Worm (Caenorhabditis elegans) whole organism, L1 larva: ENCODE data around the gene tat-3.

Experiments used
- C16A3.4 ChIP-seq: fragments of 150-350 bp; optimal IDR thresholded peaks from 2 replicates; lab custom pipeline; 2014; ENCODE audit warnings: missing biosample characterization, missing genetic modification characterization
- F16B12.6 ChIP-seq: fragments of 150-350 bp; optimal IDR thresholded peaks from 2 replicates; lab custom pipeline; 2014; ENCODE audit warnings: missing biosample characterization, missing genetic modification characterization
- alr-1 ChIP-seq: fragments of 200-800 bp; sonication (Bioruptor generic); optimal IDR thresholded peaks from 2 replicates; lab custom pipeline; 2018; ENCODE audit warnings: borderline replicate concordance, mild to moderate bottlenecking, missing genetic modification characterization, missing compliant biosample characterization
- ama-1 ChIP-seq: fragments of 150-350 bp; optimal IDR thresholded peaks from 2 replicates; lab custom pipeline; 2014
- blmp-1 ChIP-seq: fragments of 150-350 bp; optimal IDR thresholded peaks from 2 replicates; lab custom pipeline; 2014; ENCODE audit warnings: missing biosample characterization, missing genetic modification characterization
- ceh-8 ChIP-seq: fragments of 200-800 bp; sonication (Bioruptor generic); optimal IDR thresholded peaks from 2 replicates; lab custom pipeline; 2018; ENCODE audit warnings: mild to moderate bottlenecking, missing genetic modification characterization, moderate library complexity, missing compliant biosample characterization
- ceh-88 ChIP-seq: fragments of 200-800 bp; sonication (Bioruptor generic); IDR thresholded peaks from 2 replicates; pipeline ENCODE4 v1.3.6; 2022; ENCODE audit warnings: missing genetic modification characterization, missing compliant biosample characterization
- ceh-90 ChIP-seq: sonication (generic microtip); optimal IDR thresholded peaks from 2 replicates; lab custom pipeline; 2016; ENCODE audit warnings: missing genetic modification characterization, missing compliant biosample characterization
- ces-1 ChIP-seq: fragments of 150-350 bp; optimal IDR thresholded peaks from 2 replicates; lab custom pipeline; 2014; ENCODE audit warnings: missing biosample characterization, missing genetic modification reagents, missing genetic modification characterization
- dpl-1 ChIP-seq, 3 experiments: fragments of 150-350 bp in 2 of 3; sonication (generic microtip) in 1 of 3; optimal IDR thresholded peaks; 2 replicates each; lab custom pipeline; 2014 to 2017; ENCODE audit warnings: missing biosample characterization in 3 of 3, missing genetic modification characterization in 3 of 3, missing genetic modification reagents in 3 of 3
- efl-1 ChIP-seq, 4 experiments: fragments of 150-350 bp; optimal IDR thresholded peaks in 3 of 4; peaks in 1 of 4; 1 replicate in 1 of 4; 2 replicates in 3 of 4; lab custom pipeline; 2014; ENCODE audit warnings: missing biosample characterization in 2 of 4, missing genetic modification characterization in 2 of 4, missing genetic modification reagents in 2 of 4
- efl-3 ChIP-seq: fragments of 200-800 bp; sonication (Bioruptor generic); optimal IDR thresholded peaks from 2 replicates; lab custom pipeline; 2018; ENCODE audit warnings: mild to moderate bottlenecking, missing genetic modification characterization, missing compliant biosample characterization
- egl-13 ChIP-seq: sonication (generic microtip); optimal IDR thresholded peaks from 2 replicates; lab custom pipeline; 2016; ENCODE audit warnings: missing genotype, missing genetic modification reagents, missing genetic modification characterization, missing compliant biosample characterization
- elt-2 ChIP-seq: sonication (generic microtip); optimal IDR thresholded peaks from 2 replicates; lab custom pipeline; 2016; ENCODE audit warnings: missing genetic modification characterization, mild to moderate bottlenecking, inconsistent platforms, missing compliant biosample characterization, missing genetic modification reagents
- elt-3 ChIP-seq, 6 experiments: fragments of 150-350 bp in 1 of 6; sonication (generic microtip); optimal IDR thresholded peaks; 2 replicates each; lab custom pipeline; 2017 to 2018; ENCODE audit warnings: missing biosample characterization in 6 of 6, missing genetic modification characterization in 6 of 6, inconsistent platforms in 1 of 6
- ets-5 ChIP-seq: fragments of 200-800 bp; sonication (Bioruptor generic); IDR thresholded peaks from 2 replicates; pipeline ENCODE4 v1.3.6; 2022; ENCODE audit warnings: missing genetic modification characterization, missing compliant biosample characterization
- fkh-4 ChIP-seq: sonication (generic microtip); optimal IDR thresholded peaks from 2 replicates; lab custom pipeline; 2016; ENCODE audit warnings: missing compliant biosample characterization, missing genetic modification characterization, borderline replicate concordance
- fkh-8 ChIP-seq: sonication (generic microtip); optimal IDR thresholded peaks from 2 replicates; lab custom pipeline; 2016; ENCODE audit warnings: mild to moderate bottlenecking, missing genetic modification characterization, missing compliant biosample characterization
- grh-1 ChIP-seq: fragments of 200-800 bp; sonication (Bioruptor generic); IDR thresholded peaks from 2 replicates; pipeline ENCODE4 v1.3.6; 2022; ENCODE audit warnings: missing genetic modification reagents, missing genetic modification characterization, missing compliant biosample characterization
- hlh-4 ChIP-seq: sonication (generic microtip); optimal IDR thresholded peaks from 2 replicates; lab custom pipeline; 2016; ENCODE audit warnings: mild to moderate bottlenecking, missing genetic modification characterization, missing compliant biosample characterization
- hpl-2 ChIP-seq: fragments of 150-350 bp; optimal IDR thresholded peaks from 2 replicates; lab custom pipeline; 2014; ENCODE audit warnings: missing biosample characterization, missing genetic modification reagents, missing genetic modification characterization
- jun-1 ChIP-seq: fragments of 150-350 bp; optimal IDR thresholded peaks from 2 replicates; lab custom pipeline; 2014; ENCODE audit warnings: missing biosample characterization, missing genetic modification reagents, missing genetic modification characterization
- lin-14 ChIP-seq: fragments of 200-800 bp; sonication (Bioruptor generic); optimal IDR thresholded peaks from 2 replicates; lab custom pipeline; 2018; ENCODE audit warnings: mild to moderate bottlenecking, missing genetic modification characterization, moderate library complexity, missing compliant biosample characterization
- lin-15B ChIP-seq: fragments of 150-350 bp; sonication (generic microtip); optimal IDR thresholded peaks from 3 replicates; lab custom pipeline; 2014; ENCODE audit warnings: missing biosample characterization, missing genetic modification characterization
- lin-35 ChIP-seq, 2 experiments: fragments of 150-350 bp; optimal IDR thresholded peaks; 2 replicates each; lab custom pipeline; 2014; ENCODE audit warnings: missing biosample characterization in 2 of 2, missing genetic modification characterization in 2 of 2, missing genetic modification reagents in 2 of 2
- lin-39 ChIP-seq: fragments of 150-350 bp; optimal IDR thresholded peaks from 2 replicates; lab custom pipeline; 2014; ENCODE audit warnings: missing biosample characterization, missing genetic modification reagents, missing genetic modification characterization
- lsy-2 ChIP-seq, 2 experiments: fragments of 150-350 bp; optimal IDR thresholded peaks; 2 replicates each; lab custom pipeline; 2014; ENCODE audit warnings: missing biosample characterization in 2 of 2, missing genetic modification characterization in 2 of 2
- mab-9 ChIP-seq: fragments of 200-800 bp; sonication (Bioruptor generic); IDR thresholded peaks from 2 replicates; pipeline ENCODE4 v1.3.6; 2022; ENCODE audit warnings: missing genetic modification reagents, missing genetic modification characterization, missing compliant biosample characterization
- mep-1 ChIP-seq: fragments of 150-350 bp; optimal IDR thresholded peaks from 2 replicates; lab custom pipeline; 2014; ENCODE audit warnings: missing biosample characterization, missing genetic modification characterization
- nhr-19 ChIP-seq: fragments of 200-800 bp; sonication (Bioruptor generic); conservative IDR thresholded peaks from 2 replicates; pipeline ENCODE4 v1.3.6; 2022; ENCODE audit warnings: missing genetic modification characterization, missing compliant biosample characterization
- nhr-20 ChIP-seq: sonication (generic microtip); optimal IDR thresholded peaks from 2 replicates; lab custom pipeline; 2016; ENCODE audit warnings: mild to moderate bottlenecking, missing genetic modification characterization, missing compliant biosample characterization
- nhr-28 ChIP-seq: fragments of 150-350 bp; optimal IDR thresholded peaks from 2 replicates; lab custom pipeline; 2014; ENCODE audit warnings: missing biosample characterization, missing genetic modification characterization
- nhr-47 ChIP-seq: sonication (generic microtip); optimal IDR thresholded peaks from 2 replicates; lab custom pipeline; 2016; ENCODE audit warnings: mild to moderate bottlenecking, missing genetic modification characterization, moderate library complexity, missing compliant biosample characterization
- nhr-71 ChIP-seq: sonication (generic microtip); optimal IDR thresholded peaks from 2 replicates; lab custom pipeline; 2016; ENCODE audit warnings: mild to moderate bottlenecking, missing genetic modification characterization, moderate library complexity, missing compliant biosample characterization
- nhr-77 ChIP-seq: fragments of 150-350 bp; optimal IDR thresholded peaks from 2 replicates; lab custom pipeline; 2014; ENCODE audit warnings: missing biosample characterization, missing genetic modification characterization
- nhr-85 ChIP-seq: sonication (generic microtip); peaks from one replicate; lab custom pipeline; 2016; ENCODE audit warnings: missing genetic modification characterization, inconsistent platforms, missing compliant biosample characterization
- pax-3 ChIP-seq: fragments of 200-800 bp; sonication (Bioruptor generic); optimal IDR thresholded peaks from 2 replicates; lab custom pipeline; 2018; ENCODE audit warnings: mild to moderate bottlenecking, missing genetic modification characterization, moderate library complexity, missing compliant biosample characterization
- pqm-1 ChIP-seq: sonication (generic microtip); optimal IDR thresholded peaks from 3 replicates; lab custom pipeline; 2017; ENCODE audit warnings: missing biosample characterization, missing genetic modification characterization
- rnt-1 ChIP-seq: sonication (generic microtip); optimal IDR thresholded peaks from 2 replicates; lab custom pipeline; 2016; ENCODE audit warnings: mild to moderate bottlenecking, missing genetic modification characterization, moderate library complexity, missing compliant biosample characterization
- snpc-4 ChIP-seq: fragments of 150-350 bp; optimal IDR thresholded peaks from 2 replicates; lab custom pipeline; 2014; ENCODE audit warnings: missing biosample characterization, missing genetic modification characterization
- snu-23 ChIP-seq: sonication (generic microtip); optimal IDR thresholded peaks from 2 replicates; lab custom pipeline; 2016; ENCODE audit warnings: missing genetic modification characterization, missing compliant biosample characterization
- tbx-2 ChIP-seq: sonication (generic microtip); optimal IDR thresholded peaks from 2 replicates; lab custom pipeline; 2016; ENCODE audit warnings: missing genetic modification characterization, missing compliant biosample characterization
- tlp-1 ChIP-seq: fragments of 150-350 bp; optimal IDR thresholded peaks from 2 replicates; lab custom pipeline; 2014; ENCODE audit warnings: missing biosample characterization, missing genetic modification characterization
- unc-130 ChIP-seq: fragments of 150-350 bp; optimal IDR thresholded peaks from 2 replicates; lab custom pipeline; 2017; ENCODE audit warnings: missing biosample characterization, missing genetic modification characterization, inconsistent platforms
- unc-62 ChIP-seq: fragments of 150-350 bp; optimal IDR thresholded peaks from 2 replicates; lab custom pipeline; 2014; ENCODE audit warnings: missing biosample characterization, missing genetic modification reagents, missing genetic modification characterization

tat-3 gene

DNA sequence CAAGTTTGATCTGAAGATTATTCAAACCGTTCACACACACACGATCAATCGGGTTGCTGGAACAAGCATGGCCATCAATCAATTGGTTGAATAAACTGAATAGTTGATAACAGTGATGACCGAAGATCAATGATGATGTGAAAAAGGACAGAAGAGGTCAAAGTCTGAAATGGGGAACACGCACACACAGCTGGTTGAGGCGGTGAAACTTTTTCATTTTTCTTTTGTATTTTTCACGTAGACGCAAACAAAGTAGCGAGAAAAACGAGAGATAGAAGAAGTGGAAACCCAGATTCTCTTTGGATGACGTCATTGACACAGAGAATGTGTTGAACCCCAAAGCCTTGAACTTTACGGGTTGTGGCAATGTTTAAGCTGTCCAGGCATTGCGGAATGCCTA is 13.0 kb downstream of the tat-3 start (continued):
- TF ChIP-seq ceh-8 (GFP tag; lab: Kevin White, UChicago) (no peak), nhr-19 (GFP tag; lab: Robert Waterston, UW) (peak; percentile 55), nhr-20 (tag; lab: Kevin White, UChicago) (peak; percentile 69), dpl-1 (GFP tag; optimal IDR thresholded peaks at IDR 0.05; lab: Kevin White, UChicago) (peak in 1 of 3 experiments; percentile 38), unc-130 (tag; lab: Kevin White, UChicago) (peak; percentile 50), jun-1 (peak; percentile 22), alr-1 (tag; lab: Kevin White, UChicago) (no peak), elt-2 (no peak), ceh-90 (tag; lab: Kevin White, UChicago) (no peak), lin-15B (tag; lab: Kevin White, UChicago) (no peak), C16A3.4 (peak; percentile 48), ceh-88 (GFP tag; lab: Robert Waterston, UW) (no peak), elt-3 (tag; optimal IDR thresholded peaks at IDR 0.05; lab: Kevin White, UChicago) (peak in 4 of 6 experiments; percentile 58 to 90 (median 76)), grh-1 (GFP tag; lab: Robert Waterston, UW) (peak; percentile 35; the same call in 1 of the 2 replicates), tbx-2 (tag; lab: Kevin White, UChicago) (peak; percentile 26), lin-14 (GFP tag; lab: Kevin White, UChicago) (peak; percentile 80)

- peak; percentile 52 for TF ChIP-seq lin-14 (GFP tag; lab: Kevin White, UChicago)
- no peak for TF ChIP-seq nhr-77 (tag; lab: Kevin White, UChicago)
- no peak for TF ChIP-seq fkh-8
- TF ChIP-seq nhr-71 (tag; lab: Kevin White, UChicago) = peak; percentile 31
- TF ChIP-seq efl-3 (GFP tag; lab: Kevin White, UChicago) = no peak
- no peak for TF ChIP-seq mab-9 (GFP tag; lab: Robert Waterston, UW)
- no peak for TF ChIP-seq tlp-1 (tag; lab: Kevin White, UChicago)
- TF ChIP-seq efl-1 (optimal IDR thresholded peaks at IDR 0.05; lab: Kevin White, UChicago) = no peak
- peak in 1 of 2 experiments; percentile 22 for TF ChIP-seq efl-1 (GFP tag; optimal IDR thresholded peaks at IDR 0.05 in 1 of 2; lab: Kevin White, UChicago)
- TF ChIP-seq nhr-47 = no peak
- TF ChIP-seq mep-1 (tag; lab: Kevin White, UChicago) = no peak
- no peak for TF ChIP-seq lsy-2 (tag; optimal IDR thresholded peaks at IDR 0.05; lab: Kevin White, UChicago)
Observed at ce11 chrIII:10716091-10716490, 14.4 kb downstream of the tat-3 start, which contains the start of gene W09D10.4. Gene W09D10.4 (minus strand): TSS chrIII:10716191.

ce11 chrIII:10714541-10714940 is 16.0 kb downstream of the tat-3 start:
- TF ChIP-seq hlh-4 (tag; lab: Kevin White, UChicago) (no peak), ceh-8 (GFP tag; lab: Kevin White, UChicago) (peak; percentile 18)

- TF ChIP-seq mep-1 (tag; lab: Kevin White, UChicago) = peak; percentile 27
- peak; percentile 31 for TF ChIP-seq lin-14 (GFP tag; lab: Kevin White, UChicago)
- peak; percentile 94 for TF ChIP-seq blmp-1 (tag; lab: Kevin White, UChicago)
- TF ChIP-seq lsy-2 (tag; optimal IDR thresholded peaks at IDR 0.05; lab: Kevin White, UChicago) = peak in 1 of 2 experiments; percentile 40
- no peak for TF ChIP-seq lin-15B (tag; lab: Kevin White, UChicago)
- no peak for TF ChIP-seq unc-62 (GFP tag; lab: Kevin White, UChicago)
- peak; percentile 29 for TF ChIP-seq ama-1 (lab: Kevin White, UChicago)
- no peak for TF ChIP-seq ces-1 (GFP tag; lab: Kevin White, UChicago)
- TF ChIP-seq fkh-8 = no peak
- TF ChIP-seq nhr-19 (GFP tag; lab: Robert Waterston, UW) = no peak
- TF ChIP-seq ets-5 (GFP tag; lab: Robert Waterston, UW) = no peak
- TF ChIP-seq nhr-20 (tag; lab: Kevin White, UChicago) = peak; percentile 15
- TF ChIP-seq lin-39 = no peak
- no peak for TF ChIP-seq pqm-1
- peak; percentile 27 for TF ChIP-seq pax-3 (tag; lab: Kevin White, UChicago)
- no peak for TF ChIP-seq F16B12.6
- no peak for TF ChIP-seq tlp-1 (tag; lab: Kevin White, UChicago)
- no peak for TF ChIP-seq snpc-4 (tag; lab: Kevin White, UChicago)
- TF ChIP-seq rnt-1 (tag; lab: Kevin White, UChicago) = no peak
- no peak for TF ChIP-seq egl-13 (tag; lab: Kevin White, UChicago)
- TF ChIP-seq hpl-2 = no peak
- TF ChIP-seq snu-23 (GFP tag; lab: Kevin White, UChicago) = peak; percentile 34
- no peak for TF ChIP-seq fkh-4 (tag; lab: Kevin White, UChicago)
- peak; percentile 4 for TF ChIP-seq nhr-71 (tag; lab: Kevin White, UChicago)
- TF ChIP-seq nhr-28 (tag; lab: Kevin White, UChicago) = no peak
- no peak for TF ChIP-seq nhr-77 (tag; lab: Kevin White, UChicago)
- TF ChIP-seq lin-35 (GFP tag; optimal IDR thresholded peaks at IDR 0.05; lab: Kevin White, UChicago) = peak in 1 of 2 experiments; percentile 41
- peak; percentile 48 for TF ChIP-seq nhr-85 (tag; lab: Kevin White, UChicago)
Observed at ce11 chrIII:10711192-10711673, 19.3 kb downstream of the tat-3 start, which contains the start of gene W09D10.5. Gene W09D10.5 (minus strand): TSS chrIII:10711536.
